Worm (Caenorhabditis elegans) whole organism, late embryonic: Measurements from ENCODE around the gene C02H6.3.

Source experiments
- ceh-45 ChIP-seq: fragments of 200-800 bp; sonication (Bioruptor generic); IDR thresholded peaks from 2 replicates; pipeline ENCODE4 v1.3.6; 2022; ENCODE audit warnings: missing genetic modification reagents, missing genetic modification characterization, missing compliant biosample characterization
- che-1 ChIP-seq: sonication (generic microtip); optimal IDR thresholded peaks from 2 replicates; lab custom pipeline; 2016; ENCODE audit warnings: mild to moderate bottlenecking, missing genetic modification characterization, missing compliant biosample characterization
- ets-4 ChIP-seq: sonication (generic microtip); optimal IDR thresholded peaks from 2 replicates; lab custom pipeline; 2016; ENCODE audit warnings: missing genetic modification characterization, missing compliant biosample characterization
- lin-11 ChIP-seq: fragments of 200-800 bp; sonication (Bioruptor generic); optimal IDR thresholded peaks from 2 replicates; lab custom pipeline; 2018; ENCODE audit warnings: mild to moderate bottlenecking, missing genetic modification characterization, missing compliant biosample characterization
- odd-2 ChIP-seq: sonication (generic microtip); optimal IDR thresholded peaks from 2 replicates; lab custom pipeline; 2017; ENCODE audit warnings: antibody characterized with exemption, mild to moderate bottlenecking, missing genetic modification characterization, missing compliant biosample characterization
- pha-2 ChIP-seq: sonication (generic microtip); optimal IDR thresholded peaks from 2 replicates; lab custom pipeline; 2017; ENCODE audit warnings: mild to moderate bottlenecking, missing genetic modification characterization, missing compliant biosample characterization
- unc-86 ChIP-seq: sonication (generic microtip); optimal IDR thresholded peaks from 2 replicates; lab custom pipeline; 2016; ENCODE audit warnings: missing genetic modification characterization, missing compliant biosample characterization

DNA sequence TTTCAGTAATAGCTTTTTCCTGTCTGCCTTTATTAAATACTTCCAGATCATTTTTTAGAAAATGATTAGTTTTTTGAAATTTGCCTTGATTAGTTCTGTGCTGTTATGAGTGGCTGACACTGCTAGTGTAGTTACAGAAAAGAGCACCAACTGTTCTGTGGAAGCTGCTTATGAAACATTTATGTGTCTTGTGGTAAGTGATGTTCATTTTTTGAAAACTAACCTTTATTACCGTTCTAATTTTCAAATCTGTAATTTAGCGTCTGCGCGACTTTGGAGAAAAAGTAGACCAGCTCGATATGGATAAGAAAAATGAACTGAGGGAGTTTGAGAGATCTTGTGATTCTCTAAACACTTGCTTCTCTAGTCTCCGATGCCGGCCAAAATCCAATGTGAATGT lies 18.1 kb downstream of the C02H6.3 start, which contains the start of gene srj-14:
- TF ChIP-seq lin-11 (tag; lab: Kevin White, UChicago) (no peak), ets-4 (no peak), odd-2 (no peak), unc-86 (tag; lab: Kevin White, UChicago) (no peak), pha-2 (no peak), ceh-45 (no peak), che-1 (tag; lab: Kevin White, UChicago) (no peak)
